Fruit fly (Drosophila melanogaster) whole organism, prepupa: ENCODE results near the gene hfw.

Experiments
- Blimp-1 ChIP-seq: fragments of 200-800 bp; sonication (Bioruptor generic); optimal IDR thresholded peaks from 3 replicates; lab custom pipeline; 2017; ENCODE audit warnings: missing biosample characterization, missing genetic modification characterization, mild to moderate bottlenecking, moderate library complexity, missing genetic modification reagents
- CG10631 ChIP-seq: fragments of 200-800 bp; sonication (Bioruptor generic); optimal IDR thresholded peaks from 2 replicates; lab custom pipeline; 2016; ENCODE audit warnings: missing biosample characterization, missing genetic modification characterization
- CG10669 ChIP-seq: fragments of 200-800 bp; sonication (Bioruptor generic); optimal IDR thresholded peaks from 3 replicates; lab custom pipeline; 2018; ENCODE audit warnings: missing biosample characterization, mild to moderate bottlenecking, missing genetic modification characterization, moderate library complexity
- CG11294 ChIP-seq: fragments of 200-800 bp; sonication (Bioruptor generic); IDR thresholded peaks from 2 replicates; pipeline ENCODE4 v1.3.6; 2022; ENCODE audit warnings: missing biosample characterization, missing genetic modification characterization
- CG11762 ChIP-seq: fragments of 200-800 bp; sonication (Bioruptor generic); optimal IDR thresholded peaks from 3 replicates; lab custom pipeline; 2016; ENCODE audit warnings: missing biosample characterization, missing genetic modification characterization; ENCODE audit not compliant: insufficient read depth
- CG11902 ChIP-seq: fragments of 200-800 bp; sonication (Bioruptor generic); optimal IDR thresholded peaks from 3 replicates; lab custom pipeline; 2016; ENCODE audit warnings: missing biosample characterization, missing genetic modification characterization
- CG15336 ChIP-seq: fragments of 200-800 bp; sonication (Bioruptor generic); IDR thresholded peaks from 2 replicates; pipeline ENCODE4 v1.3.6; 2022; ENCODE audit warnings: missing biosample characterization, missing genetic modification characterization
- CG1621 ChIP-seq: fragments of 200-800 bp; sonication (Bioruptor generic); optimal IDR thresholded peaks from 3 replicates; lab custom pipeline; 2018; ENCODE audit warnings: missing biosample characterization, mild to moderate bottlenecking, missing genetic modification characterization
- CG16779 ChIP-seq: fragments of 200-800 bp; sonication (Bioruptor generic); optimal IDR thresholded peaks from 3 replicates; lab custom pipeline; 2017; ENCODE audit warnings: missing biosample characterization, mild to moderate bottlenecking, missing genetic modification characterization
- CG3032 ChIP-seq: fragments of 200-800 bp; optimal IDR thresholded peaks from 2 replicates; lab custom pipeline; 2019; ENCODE audit warnings: missing biosample characterization, mild to moderate bottlenecking, missing genetic modification characterization, moderate library complexity
- CG31627 ChIP-seq: fragments of 200-800 bp; sonication (Bioruptor generic); optimal IDR thresholded peaks from 3 replicates; lab custom pipeline; 2016; ENCODE audit warnings: missing biosample characterization, missing genetic modification characterization
- CG34406 ChIP-seq: fragments of 200-800 bp; sonication (Bioruptor generic); optimal IDR thresholded peaks from 3 replicates; lab custom pipeline; 2016; ENCODE audit warnings: missing biosample characterization, missing genetic modification characterization
- CG3919 ChIP-seq: fragments of 200-800 bp; sonication (Bioruptor generic); optimal IDR thresholded peaks from 3 replicates; lab custom pipeline; 2016; ENCODE audit warnings: missing biosample characterization, missing genetic modification characterization
- CG4318 ChIP-seq: fragments of 200-800 bp; sonication (Bioruptor generic); optimal IDR thresholded peaks from 3 replicates; lab custom pipeline; 2017; ENCODE audit warnings: missing biosample characterization, mild to moderate bottlenecking, missing genetic modification characterization
- CG6163 ChIP-seq: fragments of 200-800 bp; sonication (Bioruptor generic); IDR thresholded peaks from 3 replicates; pipeline ENCODE4 v1.3.6; 2022; ENCODE audit warnings: missing biosample characterization, missing genetic modification characterization
- CG6276 ChIP-seq: fragments of 200-800 bp; sonication (Bioruptor generic); optimal IDR thresholded peaks from 2 replicates; lab custom pipeline; 2017; ENCODE audit warnings: missing biosample characterization, mild to moderate bottlenecking, missing genetic modification characterization
- CG6792 ChIP-seq: fragments of 200-800 bp; sonication (Bioruptor generic); optimal IDR thresholded peaks from 3 replicates; lab custom pipeline; 2016; ENCODE audit warnings: missing biosample characterization, missing genetic modification characterization
- CG6854 ChIP-seq: fragments of 200-800 bp; sonication (Bioruptor generic); optimal IDR thresholded peaks from 2 replicates; lab custom pipeline; 2017; ENCODE audit warnings: missing biosample characterization, mild to moderate bottlenecking, missing genetic modification characterization
- CG7368 ChIP-seq: fragments of 200-800 bp; sonication (Bioruptor generic); optimal IDR thresholded peaks from 3 replicates; lab custom pipeline; 2016; ENCODE audit warnings: missing biosample characterization, missing genetic modification characterization
- CG8119 ChIP-seq: fragments of 200-800 bp; sonication (Bioruptor generic); IDR thresholded peaks from 3 replicates; pipeline ENCODE4 v1.3.6; 2022; ENCODE audit warnings: missing biosample characterization, missing genetic modification characterization
- CG8319 ChIP-seq: fragments of 200-800 bp; sonication (Bioruptor generic); optimal IDR thresholded peaks from 3 replicates; lab custom pipeline; 2016; ENCODE audit warnings: missing biosample characterization, missing genetic modification characterization
- CG8632 ChIP-seq: fragments of 200-800 bp; sonication (Bioruptor generic); optimal IDR thresholded peaks from 3 replicates; lab custom pipeline; 2016; ENCODE audit warnings: missing biosample characterization, missing genetic modification characterization
- CG9139 ChIP-seq: fragments of 200-800 bp; sonication (Bioruptor generic); optimal IDR thresholded peaks from 3 replicates; lab custom pipeline; 2017; ENCODE audit warnings: missing biosample characterization, mild to moderate bottlenecking, missing genetic modification characterization
- Eip75B ChIP-seq: fragments of 200-800 bp; sonication (Bioruptor generic); optimal IDR thresholded peaks from 3 replicates; lab custom pipeline; 2016; ENCODE audit warnings: missing biosample characterization, missing genetic modification characterization
- Eip78C ChIP-seq: fragments of 200-800 bp; sonication (Bioruptor generic); peaks from one replicate; lab custom pipeline; 2016; ENCODE audit warnings: missing biosample characterization, missing genetic modification characterization
- Eip93F ChIP-seq: fragments of 200-800 bp; sonication (Bioruptor generic); optimal IDR thresholded peaks from 2 replicates; lab custom pipeline; 2016; ENCODE audit warnings: missing biosample characterization, mild to moderate bottlenecking, missing genetic modification characterization
- Ets21C ChIP-seq: fragments of 200-800 bp; sonication (Bioruptor generic); optimal IDR thresholded peaks from 3 replicates; lab custom pipeline; 2016; ENCODE audit warnings: missing biosample characterization, missing genetic modification characterization
- Ets96B ChIP-seq: fragments of 200-800 bp; optimal IDR thresholded peaks from 2 replicates; lab custom pipeline; 2019; ENCODE audit warnings: missing biosample characterization, mild to moderate bottlenecking, missing genetic modification characterization, moderate library complexity
- Gug ChIP-seq: fragments of 200-800 bp; sonication (Bioruptor generic); IDR thresholded peaks from 2 replicates; pipeline ENCODE4 v1.3.6; 2022; ENCODE audit warnings: missing biosample characterization, missing genetic modification characterization
- Hr38 ChIP-seq: sonication (Bioruptor generic); optimal IDR thresholded peaks from 2 replicates; lab custom pipeline; 2016; ENCODE audit warnings: missing biosample characterization, missing genetic modification characterization
- Hr39 ChIP-seq: fragments of 200-800 bp; sonication (Bioruptor generic); optimal IDR thresholded peaks from 2 replicates; lab custom pipeline; 2016; ENCODE audit warnings: missing biosample characterization, missing genetic modification characterization
- Met ChIP-seq: fragments of 200-800 bp; sonication (Bioruptor generic); optimal IDR thresholded peaks from 3 replicates; lab custom pipeline; 2016; ENCODE audit warnings: missing biosample characterization, missing genetic modification characterization
- Smox ChIP-seq: fragments of 200-800 bp; sonication (Bioruptor generic); optimal IDR thresholded peaks from 3 replicates; lab custom pipeline; 2016; ENCODE audit warnings: missing biosample characterization, missing genetic modification characterization
- Sox14 ChIP-seq: fragments of 200-800 bp; sonication (Bioruptor generic); optimal IDR thresholded peaks from 3 replicates; lab custom pipeline; 2016; ENCODE audit warnings: missing biosample characterization, missing genetic modification characterization
- Sox15 ChIP-seq: fragments of 200-800 bp; sonication (Bioruptor generic); optimal IDR thresholded peaks from 3 replicates; lab custom pipeline; 2016; ENCODE audit warnings: missing biosample characterization, missing genetic modification characterization
- achi ChIP-seq: fragments of 200-800 bp; sonication (Bioruptor generic); optimal IDR thresholded peaks from 3 replicates; lab custom pipeline; 2016; ENCODE audit warnings: missing biosample characterization, missing genetic modification characterization
- acj6 ChIP-seq: fragments of 200-800 bp; sonication (Bioruptor generic); optimal IDR thresholded peaks from 3 replicates; lab custom pipeline; 2016; ENCODE audit warnings: missing biosample characterization, missing genetic modification characterization
- cyc ChIP-seq: fragments of 200-800 bp; sonication (Bioruptor generic); optimal IDR thresholded peaks from 3 replicates; lab custom pipeline; 2016; ENCODE audit warnings: missing biosample characterization, missing genetic modification characterization
- dac ChIP-seq: fragments of 200-800 bp; sonication (Bioruptor generic); optimal IDR thresholded peaks from 2 replicates; lab custom pipeline; 2017; ENCODE audit warnings: missing biosample characterization, mild to moderate bottlenecking, missing genetic modification characterization
- eg ChIP-seq: fragments of 200-800 bp; sonication (Bioruptor generic); IDR thresholded peaks from 3 replicates; pipeline ENCODE4 v1.3.6; 2022; ENCODE audit warnings: missing biosample characterization, missing genetic modification characterization
- esn ChIP-seq: fragments of 200-800 bp; sonication (Bioruptor generic); optimal IDR thresholded peaks from 2 replicates; lab custom pipeline; 2016; ENCODE audit warnings: missing biosample characterization, mild to moderate bottlenecking, missing genetic modification characterization, moderate library complexity
- fd59A ChIP-seq: fragments of 200-800 bp; sonication (Bioruptor generic); optimal IDR thresholded peaks from 2 replicates; lab custom pipeline; 2017; ENCODE audit warnings: missing biosample characterization, mild to moderate bottlenecking, missing genetic modification characterization, missing genetic modification reagents
- fd85E ChIP-seq: fragments of 200-800 bp; sonication (Bioruptor generic); optimal IDR thresholded peaks from 3 replicates; lab custom pipeline; 2016; ENCODE audit warnings: missing biosample characterization, missing genetic modification characterization
- fkh ChIP-seq: fragments of 200-800 bp; sonication (Bioruptor generic); optimal IDR thresholded peaks from 3 replicates; lab custom pipeline; 2017; ENCODE audit warnings: missing biosample characterization, mild to moderate bottlenecking, missing genetic modification characterization, moderate library complexity
- lz ChIP-seq: fragments of 200-800 bp; sonication (Bioruptor generic); optimal IDR thresholded peaks from 3 replicates; lab custom pipeline; 2016; ENCODE audit warnings: missing biosample characterization, missing genetic modification characterization
- net ChIP-seq: fragments of 200-800 bp; sonication (Bioruptor generic); optimal IDR thresholded peaks from 3 replicates; lab custom pipeline; 2016; ENCODE audit warnings: missing biosample characterization, missing genetic modification characterization
- pdm3 ChIP-seq: fragments of 200-800 bp; sonication (Bioruptor generic); optimal IDR thresholded peaks from 3 replicates; lab custom pipeline; 2016; ENCODE audit warnings: missing biosample characterization, missing genetic modification characterization
- salr ChIP-seq, 2 experiments: fragments of 200-800 bp; sonication (Bioruptor generic); optimal IDR thresholded peaks; 3 replicates each; lab custom pipeline; 2016 to 2018; ENCODE audit warnings: missing biosample characterization in 2 of 2, missing genetic modification characterization in 2 of 2, mild to moderate bottlenecking in 1 of 2
- spab ChIP-seq: fragments of 200-800 bp; sonication (Bioruptor generic); optimal IDR thresholded peaks from 2 replicates; lab custom pipeline; 2017; ENCODE audit warnings: missing biosample characterization, mild to moderate bottlenecking, missing genetic modification characterization, missing genetic modification reagents
- ss ChIP-seq, 2 experiments: fragments of 200-800 bp; sonication (Bioruptor generic); optimal IDR thresholded peaks; 2 replicates in 1 of 2; 3 replicates in 1 of 2; lab custom pipeline; 2017 to 2018; ENCODE audit warnings: mild to moderate bottlenecking in 2 of 2, missing biosample characterization in 2 of 2, missing genetic modification characterization in 2 of 2, moderate library complexity in 1 of 2
- svp ChIP-seq: fragments of 200-800 bp; sonication (Bioruptor generic); peaks from one replicate; lab custom pipeline; 2016; ENCODE audit warnings: missing biosample characterization, missing genetic modification characterization
- vri ChIP-seq: fragments of 200-800 bp; sonication (Bioruptor generic); optimal IDR thresholded peaks from 3 replicates; lab custom pipeline; 2016; ENCODE audit warnings: missing biosample characterization, mild to moderate bottlenecking, missing genetic modification characterization

The hfw gene

DNA sequence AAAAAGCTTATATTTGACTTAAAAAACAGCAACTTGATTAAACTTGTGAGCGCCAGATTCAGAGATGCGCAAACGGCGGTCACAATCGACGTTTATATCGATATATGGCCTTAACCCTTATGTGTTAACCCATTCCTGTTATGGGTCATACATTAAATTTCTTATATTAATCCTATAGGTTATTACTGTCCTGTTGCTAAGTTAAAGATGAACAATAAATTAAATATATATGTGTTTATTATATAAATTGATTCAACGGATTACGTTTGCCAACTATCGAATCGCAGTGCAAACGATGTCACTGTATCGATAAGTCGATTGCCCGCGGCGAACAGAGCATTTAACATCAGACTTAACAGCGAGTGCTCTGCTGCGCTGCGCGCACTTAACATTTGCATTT, at the start of gene hfw, which contains the start of gene CG3740:
Gene hfw (plus strand): TSS at position 357 of the 400 bp plus-strand sequence.
Gene CG3740 (minus strand): TSS at position 84 of the 400 bp plus-strand sequence.
- TF ChIP-seq Met (GFP tag; lab: Kevin White, UChicago) (peak; percentile 65), Ets96B (peak; percentile 62), CG34406 (GFP tag; lab: Kevin White, UChicago) (peak; percentile 58), CG11902 (GFP tag; lab: Kevin White, UChicago) (peak; percentile 53), Hr39 (no peak), CG10631 (GFP tag; lab: Kevin White, UChicago) (peak; percentile 80), fd59A (no peak), CG10669 (no peak), eg (GFP tag; lab: Robert Waterston, UW) (peak; percentile 80), CG6276 (GFP tag; lab: Kevin White, UChicago) (no peak), CG6792 (GFP tag; lab: Kevin White, UChicago) (peak; percentile 53), Eip93F (peak; percentile 61), CG9139 (GFP tag; lab: Kevin White, UChicago) (no peak), CG11762 (GFP tag; lab: Kevin White, UChicago) (no peak), salr (GFP tag; optimal IDR thresholded peaks at IDR 0.05; lab: Kevin White, UChicago) (no peak), CG11294 (peak; percentile 30; the same call in 1 of the 2 replicates), fkh (no peak), vri (peak; percentile 62), CG4318 (GFP tag; lab: Kevin White, UChicago) (no peak), CG6163 (GFP tag; lab: Robert Waterston, UW) (peak; percentile 77), CG8632 (GFP tag; lab: Kevin White, UChicago) (peak; percentile 30), achi (GFP tag; lab: Kevin White, UChicago) (peak; percentile 63), Blimp-1 (GFP tag; lab: Kevin White, UChicago) (peak; percentile 0), Eip78C (GFP tag; lab: Kevin White, UChicago) (peak; percentile 65), lz (GFP tag; lab: Kevin White, UChicago) (peak; percentile 60), ss (GFP tag; optimal IDR thresholded peaks at IDR 0.05; lab: Kevin White, UChicago) (peak in 1 of 2 experiments; percentile 45), Smox (GFP tag; lab: Kevin White, UChicago) (peak; percentile 64), Sox15 (GFP tag; lab: Kevin White, UChicago) (peak; percentile 59), pdm3 (GFP tag; lab: Kevin White, UChicago) (no peak), Gug (GFP tag; lab: Robert Waterston, UW) (peak; percentile 62), CG8319 (GFP tag; lab: Kevin White, UChicago) (peak; percentile 25), CG3919 (GFP tag; lab: Kevin White, UChicago) (peak; percentile 63), esn (GFP tag; lab: Kevin White, UChicago) (peak; percentile 74), CG3032 (tag; lab: Kevin White, UChicago) (peak; percentile 57), net (peak; percentile 33), acj6 (GFP tag; lab: Kevin White, UChicago) (no peak), dac (GFP tag; lab: Kevin White, UChicago) (peak; percentile 37), CG7368 (GFP tag; lab: Kevin White, UChicago) (peak; percentile 31), CG16779 (no peak), Eip75B (GFP tag; lab: Kevin White, UChicago) (no peak), CG6854 (GFP tag; lab: Kevin White, UChicago) (no peak), fd85E (GFP tag; lab: Kevin White, UChicago) (no peak), CG31627 (GFP tag; lab: Kevin White, UChicago) (peak; percentile 51), CG1621 (tag; lab: Kevin White, UChicago) (no peak), CG15336 (GFP tag; lab: Robert Waterston, UW) (peak; percentile 57; the same call in 1 of the 2 replicates), cyc (GFP tag; lab: Kevin White, UChicago) (peak; percentile 62), svp (GFP tag; lab: Kevin White, UChicago) (peak; percentile 27), Ets21C (GFP tag; lab: Kevin White, UChicago) (peak; percentile 48), Sox14 (GFP tag; lab: Kevin White, UChicago) (peak; percentile 11), Hr38 (GFP tag; lab: Kevin White, UChicago) (no peak), CG8119 (GFP tag; lab: Robert Waterston, UW) (peak; percentile 56; the same call in 1 of the 3 replicates), spab (no peak)
